Fruit fly (Drosophila melanogaster): ENCODE data around the gene CG2772.

The CG2772 gene

DNA sequence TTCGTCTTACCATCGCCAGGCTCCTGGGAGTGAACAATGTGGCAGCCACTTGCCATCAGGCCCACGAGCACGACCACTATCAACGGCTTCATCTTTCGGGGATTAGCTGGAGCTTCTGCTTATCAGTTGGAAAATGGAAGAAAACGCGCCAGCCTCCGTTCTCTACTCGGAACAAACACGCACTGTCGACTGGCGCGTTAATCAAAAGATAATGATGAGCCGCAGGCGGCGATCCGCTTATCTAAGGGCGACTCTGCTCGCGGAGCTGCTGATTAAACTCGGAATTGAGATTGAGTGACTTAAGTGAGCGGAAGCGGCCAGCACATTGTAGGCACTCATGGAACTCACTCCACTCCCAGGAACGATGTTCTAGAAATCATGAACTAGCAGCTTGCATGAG lies 16.0 kb downstream of the CG2772 start, which contains the start of gene CG3246:
Gene CG3246, minus strand, starts transcription at position 193 of the 400 bp plus-strand sequence.
- TF ChIP-seq Jra (GFP tag; optimal IDR thresholded peaks at IDR 0.05) (no peak), Mio (GFP tag; optimal IDR thresholded peaks at IDR 0.05) (no peak), ey (GFP tag; optimal IDR thresholded peaks at IDR 0.05) (no peak), Sp1 (GFP tag; optimal IDR thresholded peaks at IDR 0.05) (no peak), dl (GFP tag; optimal IDR thresholded peaks at IDR 0.05; ENCODE audit: insufficient read depth in 1 of 2, partially characterized antibody in 2 of 2) (no peak), brk (GFP tag; optimal IDR thresholded peaks at IDR 0.05) (no peak), Rel (GFP tag; optimal IDR thresholded peaks at IDR 0.05) (no peak), Rel (tag; optimal IDR thresholded peaks at IDR 0.05) (no peak)

- TF ChIP-seq Dif (GFP tag; optimal IDR thresholded peaks at IDR 0.05; ENCODE audit: partially characterized antibody) = no peak
- TF ChIP-seq Rel (GFP tag; optimal IDR thresholded peaks at IDR 0.05) = no peak
- TF ChIP-seq Rel (tag; optimal IDR thresholded peaks at IDR 0.05) = no peak
- TF ChIP-seq brk (GFP tag; optimal IDR thresholded peaks at IDR 0.05) = no peak
- no peak for TF ChIP-seq Hnf4 (GFP tag; optimal IDR thresholded peaks at IDR 0.05)
- no peak for TF ChIP-seq N (GFP tag; optimal IDR thresholded peaks at IDR 0.05)
- no peak for TF ChIP-seq tai (GFP tag; optimal IDR thresholded peaks at IDR 0.05)
- no peak for TF ChIP-seq fru (GFP tag; optimal IDR thresholded peaks at IDR 0.05)
- no peak for TF ChIP-seq foxo (GFP tag; optimal IDR thresholded peaks at IDR 0.05)
- no peak for TF ChIP-seq Dfd (GFP tag; optimal IDR thresholded peaks at IDR 0.05)
- TF ChIP-seq rgr (GFP tag; optimal IDR thresholded peaks at IDR 0.05) = no peak
- TF ChIP-seq dsf (GFP tag; optimal IDR thresholded peaks at IDR 0.05; ENCODE audit: borderline replicate concordance) = no peak
- no peak for TF ChIP-seq CrebA (GFP tag; optimal IDR thresholded peaks at IDR 0.05; ENCODE audit: borderline replicate concordance)
- TF ChIP-seq CG32264 (GFP tag; optimal IDR thresholded peaks at IDR 0.05) = no peak
- no peak for TF ChIP-seq Hr83 (GFP tag; optimal IDR thresholded peaks at IDR 0.05; ENCODE audit: poor library complexity, severe bottlenecking)
- TF ChIP-seq HLH106 (tag; optimal IDR thresholded peaks at IDR 0.05) = no peak
- TF ChIP-seq woc (GFP tag; optimal IDR thresholded peaks at IDR 0.05) = no peak
- TF ChIP-seq dmrt93B (GFP tag; optimal IDR thresholded peaks at IDR 0.05) = no peak
- no peak for TF ChIP-seq pan (optimal IDR thresholded peaks at IDR 0.05)
- no peak for TF ChIP-seq Jra (GFP tag; optimal IDR thresholded peaks at IDR 0.05)
- no peak for TF ChIP-seq usp (GFP tag; optimal IDR thresholded peaks at IDR 0.05)
These were observed 19.6 kb downstream of the CG2772 start for dm6 chr2L:3465426-3465825.

- TF ChIP-seq psq (GFP tag; optimal IDR thresholded peaks at IDR 0.05) (no peak), Dif (GFP tag; optimal IDR thresholded peaks at IDR 0.05; ENCODE audit: partially characterized antibody) (no peak), Myc (optimal IDR thresholded peaks at IDR 0.05) (no peak), N (GFP tag; optimal IDR thresholded peaks at IDR 0.05) (no peak), tai (GFP tag; optimal IDR thresholded peaks at IDR 0.05) (no peak), dsf (GFP tag; optimal IDR thresholded peaks at IDR 0.05; ENCODE audit: borderline replicate concordance) (no peak), Rel (GFP tag; optimal IDR thresholded peaks at IDR 0.05) (no peak), Rel (tag; optimal IDR thresholded peaks at IDR 0.05) (peak; percentile 18), br (GFP tag; optimal IDR thresholded peaks at IDR 0.05) (no peak)
These were observed 20.3 kb downstream of the CG2772 start, which contains the start of the genes msl-2 and ND-PDSW for dm6 chr2L:3465918-3466727. TSS of gene msl-2 (minus strand) at chr2L:3466112. TSS of gene ND-PDSW (plus strand) at chr2L:3466157.

- no peak for TF ChIP-seq jim (GFP tag; optimal IDR thresholded peaks at IDR 0.05)
- no peak for TF ChIP-seq Myc (optimal IDR thresholded peaks at IDR 0.05)
- TF ChIP-seq HLH106 (tag; optimal IDR thresholded peaks at IDR 0.05) = no peak
- no peak for TF ChIP-seq Hr83 (GFP tag; optimal IDR thresholded peaks at IDR 0.05; ENCODE audit: poor library complexity, severe bottlenecking)
- no peak for TF ChIP-seq OdsH (GFP tag; optimal IDR thresholded peaks at IDR 0.05)
- no peak for TF ChIP-seq Rel (GFP tag; optimal IDR thresholded peaks at IDR 0.05)
- no peak for TF ChIP-seq Rel (tag; optimal IDR thresholded peaks at IDR 0.05)
- TF ChIP-seq usp (GFP tag; optimal IDR thresholded peaks at IDR 0.05) = no peak
- TF ChIP-seq CG9705 (GFP tag; optimal IDR thresholded peaks at IDR 0.05) = no peak
- no peak for TF ChIP-seq brk (GFP tag; optimal IDR thresholded peaks at IDR 0.05)
- no peak for TF ChIP-seq Dfd (GFP tag; optimal IDR thresholded peaks at IDR 0.05)
- no peak for TF ChIP-seq lola (GFP tag; optimal IDR thresholded peaks at IDR 0.05)
- TF ChIP-seq sv (GFP tag; optimal IDR thresholded peaks at IDR 0.05) = no peak
- TF ChIP-seq Hr78 (GFP tag; optimal IDR thresholded peaks at IDR 0.05) = no peak
- TF ChIP-seq dsf (GFP tag; optimal IDR thresholded peaks at IDR 0.05; ENCODE audit: borderline replicate concordance) = no peak
- no peak for TF ChIP-seq tai (GFP tag; optimal IDR thresholded peaks at IDR 0.05)
- no peak for TF ChIP-seq ey (GFP tag; optimal IDR thresholded peaks at IDR 0.05)
- no peak for TF ChIP-seq h (GFP tag; optimal IDR thresholded peaks at IDR 0.05)
- TF ChIP-seq Abd-B (GFP tag; optimal IDR thresholded peaks at IDR 0.05) = no peak
- TF ChIP-seq CrebA (GFP tag; optimal IDR thresholded peaks at IDR 0.05; ENCODE audit: borderline replicate concordance) = no peak
These were observed 21.1 kb downstream of the CG2772 start for dm6 chr2L:3466846-3467245.
